Worm (Caenorhabditis elegans) whole organism, L1 larva: ENCODE data around the gene F43C11.4.

Experiments
- F16B12.6 ChIP-seq: fragments of 150-350 bp; optimal IDR thresholded peaks from 2 replicates; lab custom pipeline; 2014; ENCODE audit warnings: missing biosample characterization, missing genetic modification characterization
- aha-1 ChIP-seq: fragments of 150-350 bp; optimal IDR thresholded peaks from 2 replicates; lab custom pipeline; 2014; ENCODE audit warnings: missing biosample characterization, missing genetic modification characterization
- aly-2 ChIP-seq: fragments of 150-350 bp; optimal IDR thresholded peaks from 2 replicates; lab custom pipeline; 2014; ENCODE audit warnings: missing biosample characterization, missing genetic modification characterization
- ama-1 ChIP-seq: fragments of 150-350 bp; optimal IDR thresholded peaks from 2 replicates; lab custom pipeline; 2014
- ceh-8 ChIP-seq: fragments of 200-800 bp; sonication (Bioruptor generic); optimal IDR thresholded peaks from 2 replicates; lab custom pipeline; 2018; ENCODE audit warnings: mild to moderate bottlenecking, missing genetic modification characterization, moderate library complexity, missing compliant biosample characterization
- ceh-90 ChIP-seq: sonication (generic microtip); optimal IDR thresholded peaks from 2 replicates; lab custom pipeline; 2016; ENCODE audit warnings: missing genetic modification characterization, missing compliant biosample characterization
- dpl-1 ChIP-seq, 3 experiments: fragments of 150-350 bp in 2 of 3; sonication (generic microtip) in 1 of 3; optimal IDR thresholded peaks; 2 replicates each; lab custom pipeline; 2014 to 2017; ENCODE audit warnings: missing biosample characterization in 3 of 3, missing genetic modification characterization in 3 of 3, missing genetic modification reagents in 3 of 3
- efl-1 ChIP-seq, 4 experiments: fragments of 150-350 bp; optimal IDR thresholded peaks in 3 of 4; peaks in 1 of 4; 1 replicate in 1 of 4; 2 replicates in 3 of 4; lab custom pipeline; 2014; ENCODE audit warnings: missing biosample characterization in 2 of 4, missing genetic modification characterization in 2 of 4, missing genetic modification reagents in 2 of 4
- elt-2 ChIP-seq: sonication (generic microtip); optimal IDR thresholded peaks from 2 replicates; lab custom pipeline; 2016; ENCODE audit warnings: missing genetic modification characterization, mild to moderate bottlenecking, inconsistent platforms, missing compliant biosample characterization, missing genetic modification reagents
- elt-3 ChIP-seq, 6 experiments: fragments of 150-350 bp in 1 of 6; sonication (generic microtip); optimal IDR thresholded peaks; 2 replicates each; lab custom pipeline; 2017 to 2018; ENCODE audit warnings: missing biosample characterization in 6 of 6, missing genetic modification characterization in 6 of 6, inconsistent platforms in 1 of 6
- ets-5 ChIP-seq: fragments of 200-800 bp; sonication (Bioruptor generic); IDR thresholded peaks from 2 replicates; pipeline ENCODE4 v1.3.6; 2022; ENCODE audit warnings: missing genetic modification characterization, missing compliant biosample characterization
- grh-1 ChIP-seq: fragments of 200-800 bp; sonication (Bioruptor generic); IDR thresholded peaks from 2 replicates; pipeline ENCODE4 v1.3.6; 2022; ENCODE audit warnings: missing genetic modification reagents, missing genetic modification characterization, missing compliant biosample characterization
- irx-1 ChIP-seq: sonication (generic microtip); optimal IDR thresholded peaks from 2 replicates; lab custom pipeline; 2016; ENCODE audit warnings: missing genetic modification characterization, missing compliant biosample characterization
- lin-13 ChIP-seq: fragments of 150-350 bp; optimal IDR thresholded peaks from 2 replicates; lab custom pipeline; 2014; ENCODE audit warnings: missing biosample characterization, missing genetic modification reagents, missing genetic modification characterization
- lin-39 ChIP-seq: fragments of 150-350 bp; optimal IDR thresholded peaks from 2 replicates; lab custom pipeline; 2014; ENCODE audit warnings: missing biosample characterization, missing genetic modification reagents, missing genetic modification characterization
- lir-3 ChIP-seq: sonication (generic microtip); optimal IDR thresholded peaks from 2 replicates; lab custom pipeline; 2016; ENCODE audit warnings: mild to moderate bottlenecking, missing genetic modification characterization, moderate library complexity, missing compliant biosample characterization; ENCODE audit not compliant: poor library complexity
- mab-9 ChIP-seq: fragments of 200-800 bp; sonication (Bioruptor generic); IDR thresholded peaks from 2 replicates; pipeline ENCODE4 v1.3.6; 2022; ENCODE audit warnings: missing genetic modification reagents, missing genetic modification characterization, missing compliant biosample characterization
- mdl-1 ChIP-seq, 2 experiments: fragments of 150-350 bp; optimal IDR thresholded peaks; 2 replicates each; lab custom pipeline; 2014 to 2017; ENCODE audit warnings: missing biosample characterization in 2 of 2, missing genetic modification characterization in 2 of 2, inconsistent platforms in 1 of 2
- mef-2 ChIP-seq: fragments of 150-350 bp; optimal IDR thresholded peaks from 2 replicates; lab custom pipeline; 2014; ENCODE audit warnings: missing biosample characterization, missing genetic modification characterization
- nhr-12 ChIP-seq: sonication (generic microtip); optimal IDR thresholded peaks from 2 replicates; lab custom pipeline; 2017; ENCODE audit warnings: missing biosample characterization, missing genetic modification characterization
- nhr-84 ChIP-seq: sonication (generic microtip); optimal IDR thresholded peaks from 2 replicates; lab custom pipeline; 2017; ENCODE audit warnings: missing biosample characterization, missing genetic modification characterization
- nhr-90 ChIP-seq: sonication (generic microtip); optimal IDR thresholded peaks from 2 replicates; lab custom pipeline; 2016; ENCODE audit warnings: mild to moderate bottlenecking, missing genetic modification characterization, missing compliant biosample characterization; ENCODE audit not compliant: poor library complexity
- pag-3 ChIP-seq: sonication (generic microtip); optimal IDR thresholded peaks from 2 replicates; lab custom pipeline; 2017; ENCODE audit warnings: missing genetic modification characterization, mild to moderate bottlenecking, missing compliant biosample characterization, antibody characterized with exemption, borderline replicate concordance; ENCODE audit not compliant: insufficient read depth
- pqm-1 ChIP-seq: sonication (generic microtip); optimal IDR thresholded peaks from 3 replicates; lab custom pipeline; 2017; ENCODE audit warnings: missing biosample characterization, missing genetic modification characterization
- rnt-1 ChIP-seq: sonication (generic microtip); optimal IDR thresholded peaks from 2 replicates; lab custom pipeline; 2016; ENCODE audit warnings: mild to moderate bottlenecking, missing genetic modification characterization, moderate library complexity, missing compliant biosample characterization
- snpc-4 ChIP-seq: fragments of 150-350 bp; optimal IDR thresholded peaks from 2 replicates; lab custom pipeline; 2014; ENCODE audit warnings: missing biosample characterization, missing genetic modification characterization
- sup-37 ChIP-seq: fragments of 200-800 bp; sonication (Bioruptor generic); optimal IDR thresholded peaks from 2 replicates; lab custom pipeline; 2018; ENCODE audit warnings: mild to moderate bottlenecking, missing genetic modification characterization, missing compliant biosample characterization
- swsn-7 ChIP-seq: sonication (generic microtip); optimal IDR thresholded peaks from 2 replicates; lab custom pipeline; 2016; ENCODE audit warnings: missing genetic modification characterization, missing compliant biosample characterization
- xbp-1 ChIP-seq: sonication (generic microtip); optimal IDR thresholded peaks from 2 replicates; lab custom pipeline; 2016; ENCODE audit warnings: missing genetic modification characterization, missing compliant biosample characterization
- zip-4 ChIP-seq: fragments of 200-800 bp; sonication (Bioruptor generic); optimal IDR thresholded peaks from 2 replicates; lab custom pipeline; 2018; ENCODE audit warnings: mild to moderate bottlenecking, missing genetic modification characterization, moderate library complexity, missing compliant biosample characterization

F43C11.4 gene

DNA sequence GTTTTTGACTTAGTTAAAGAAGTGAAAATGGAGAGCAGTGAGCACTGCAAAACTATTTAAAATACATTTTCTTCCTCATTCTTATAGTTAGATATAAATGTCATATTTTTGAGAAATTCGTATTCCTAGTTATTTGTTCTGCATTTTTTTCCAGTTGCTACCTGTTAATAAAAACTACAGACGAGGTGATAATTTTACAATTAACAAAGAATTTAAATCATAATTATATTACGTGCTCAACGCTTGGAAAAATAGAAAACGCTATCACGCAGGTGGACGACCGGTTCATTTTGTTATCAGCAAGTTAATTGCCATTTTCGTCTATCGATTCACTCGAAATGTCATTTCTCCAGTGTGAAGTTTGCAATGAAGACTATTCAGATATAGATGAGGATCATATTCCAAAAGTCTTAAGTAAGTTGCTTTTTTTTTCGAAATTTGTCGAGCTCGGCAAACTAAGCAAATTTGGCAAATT lies 28.9 kb upstream of the F43C11.4 start, which contains the start of the genes ZK1240.5 and ZK1240.9:
Gene ZK1240.5, minus strand, starts transcription at position 51 of the 475 bp plus-strand sequence.
Gene ZK1240.9, plus strand, starts transcription at position 307 of the 475 bp plus-strand sequence.
- TF ChIP-seq efl-1 (optimal IDR thresholded peaks at IDR 0.05; lab: Kevin White, UChicago): no peak
- peak in 1 of 2 experiments; percentile 79 for TF ChIP-seq efl-1 (GFP tag; optimal IDR thresholded peaks at IDR 0.05 in 1 of 2; lab: Kevin White, UChicago)
- peak; percentile 35 for TF ChIP-seq elt-2
- TF ChIP-seq lir-3: no peak
- TF ChIP-seq, all 84 proteins: peak for 2

ce11 chrII:2320097-2320496 lies 26.7 kb upstream of the F43C11.4 start, which contains the start of gene ZK1240.3:
TSS of gene ZK1240.3 (plus strand) at chrII:2320334.
- TF ChIP-seq elt-2: peak; percentile 30
- no peak for TF ChIP-seq nhr-12 (tag; lab: Kevin White, UChicago)
- TF ChIP-seq, all 84 proteins: peak for 1

ce11 chrII:2322857-2323518 lies 23.8 kb upstream of the F43C11.4 start, which contains the start of the genes ZK1240.6 and ZK1240.2:
TSS of gene ZK1240.6 (minus strand) at chrII:2322907.
TSS of gene ZK1240.2 (plus strand) at chrII:2323376.
- TF ChIP-seq elt-3 (tag; optimal IDR thresholded peaks at IDR 0.05; lab: Kevin White, UChicago): no peak
- peak; percentile 49 for TF ChIP-seq pqm-1 (tag; lab: Kevin White, UChicago)
- TF ChIP-seq elt-2: peak; percentile 74

DNA sequence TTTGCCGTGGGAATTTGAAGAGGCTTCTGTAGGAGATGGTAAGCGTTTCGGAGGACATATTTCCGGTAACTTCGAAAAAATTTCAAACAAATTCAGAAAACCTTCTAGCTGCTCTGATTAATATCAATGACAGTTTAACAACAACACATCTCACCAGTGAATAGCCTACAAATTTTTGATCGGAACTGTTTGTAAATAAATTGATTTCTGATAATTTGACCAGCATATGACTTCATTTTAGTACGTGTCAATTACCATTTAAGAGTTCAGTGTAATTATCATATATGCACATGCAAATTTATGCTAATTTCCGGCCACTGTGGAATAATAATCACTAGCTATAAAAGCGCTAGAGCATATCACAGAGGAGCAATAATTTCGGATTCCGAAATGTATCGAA lies 21.8 kb upstream of the F43C11.4 start, which contains the start of gene ZK1240.11:
Gene ZK1240.11, plus strand, starts transcription at position 301 of the 400 bp plus-strand sequence.
- TF ChIP-seq rnt-1 (tag; lab: Kevin White, UChicago) (no peak), efl-1 (optimal IDR thresholded peaks at IDR 0.05; lab: Kevin White, UChicago) (no peak), efl-1 (GFP tag; optimal IDR thresholded peaks at IDR 0.05 in 1 of 2; lab: Kevin White, UChicago) (peak in 1 of 2 experiments; percentile 25)
- TF ChIP-seq, all 84 proteins: peak for 1

DNA sequence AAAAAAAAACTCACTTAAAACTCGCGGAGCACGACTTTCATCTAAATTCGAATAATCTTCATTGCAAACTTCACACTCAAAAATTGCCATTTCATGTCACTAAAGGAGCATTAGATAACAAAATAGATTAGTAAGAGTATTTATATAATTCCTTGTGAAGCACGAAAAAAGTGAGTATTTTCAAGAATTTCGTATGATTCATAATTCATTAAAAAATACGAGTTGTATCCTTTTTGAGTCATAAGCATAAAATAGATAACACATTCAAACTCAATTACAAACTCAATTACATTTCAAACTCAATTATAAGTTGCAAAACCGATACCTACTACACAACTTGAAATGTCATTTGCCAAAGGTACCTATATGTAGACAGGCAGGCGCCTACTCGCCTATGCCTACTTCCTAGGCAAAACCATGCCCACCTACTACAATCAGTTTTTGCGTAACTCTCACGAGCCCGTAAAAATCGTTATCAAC lies 17.8 kb upstream of the F43C11.4 start, which contains the start of the genes ZK1240.8 and ZK1240.1:
Gene ZK1240.8, minus strand, starts transcription at position 101 of the 480 bp plus-strand sequence.
Gene ZK1240.1, plus strand, starts transcription at position 430 of the 480 bp plus-strand sequence.
- TF ChIP-seq elt-2 (peak; percentile 5), zip-4 (GFP tag; lab: Kevin White, UChicago) (no peak)

DNA sequence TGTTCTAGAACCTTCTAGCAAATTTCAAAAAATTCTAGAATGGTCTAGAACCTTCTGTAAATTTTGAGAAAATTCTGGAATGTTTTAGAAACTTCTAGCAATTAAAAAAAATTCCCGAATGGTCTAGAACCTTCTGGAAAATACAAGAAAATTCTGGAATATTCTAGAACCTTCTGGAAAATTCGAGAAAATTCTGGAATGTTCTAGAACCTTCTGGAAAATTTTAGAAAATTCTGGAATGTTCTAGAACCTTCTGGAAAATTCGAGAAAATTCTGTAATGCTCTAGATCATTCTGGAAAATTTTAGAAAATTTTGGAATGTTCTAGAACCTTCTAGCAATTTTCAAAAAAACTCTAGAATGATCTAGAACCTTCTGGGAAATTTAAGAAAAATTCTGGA lies 16.3 kb upstream of the F43C11.4 start:
- TF ChIP-seq mab-9 (GFP tag; lab: Robert Waterston, UW) (no peak), mdl-1 (tag; optimal IDR thresholded peaks at IDR 0.05; lab: Kevin White, UChicago) (no peak), lin-13 (GFP tag; lab: Kevin White, UChicago) (no peak), aly-2 (tag; lab: Kevin White, UChicago) (no peak), grh-1 (GFP tag; lab: Robert Waterston, UW) (no peak), swsn-7 (no peak), ceh-8 (no peak), mef-2 (tag; lab: Kevin White, UChicago) (no peak)

DNA sequence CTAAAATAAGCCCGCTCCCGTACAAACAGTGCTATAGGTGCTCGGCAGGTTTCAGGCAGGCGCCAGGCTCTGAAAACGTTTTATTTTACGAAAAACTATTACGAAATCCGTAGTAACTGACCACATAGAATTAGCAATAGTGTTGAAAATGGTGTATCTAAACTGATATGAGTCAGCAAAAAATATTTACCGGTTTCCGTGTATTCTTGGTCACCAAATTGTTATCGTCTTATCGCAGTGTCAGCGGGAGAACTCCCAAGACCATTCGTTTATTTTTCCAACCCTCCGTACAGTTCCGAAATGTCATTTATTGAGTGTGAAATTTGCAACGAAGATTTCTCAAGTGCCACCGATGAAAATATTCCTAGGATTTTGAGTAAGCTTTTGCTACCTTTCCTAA lies 14.6 kb upstream of the F43C11.4 start, which contains the start of gene F43C11.8:
Gene F43C11.8, plus strand, starts transcription at position 301 of the 400 bp plus-strand sequence.
- TF ChIP-seq elt-2 (no peak), mef-2 (tag; lab: Kevin White, UChicago) (no peak), nhr-84 (no peak), dpl-1 (GFP tag; optimal IDR thresholded peaks at IDR 0.05; lab: Kevin White, UChicago) (no peak), snpc-4 (tag; lab: Kevin White, UChicago) (no peak), mdl-1 (tag; optimal IDR thresholded peaks at IDR 0.05; lab: Kevin White, UChicago) (no peak), rnt-1 (tag; lab: Kevin White, UChicago) (no peak), lin-39 (tag; lab: Kevin White, UChicago) (no peak), ceh-90 (tag; lab: Kevin White, UChicago) (no peak), lir-3 (no peak), irx-1 (no peak), ama-1 (lab: Kevin White, UChicago) (no peak), sup-37 (no peak), pqm-1 (tag; lab: Kevin White, UChicago) (no peak), aha-1 (no peak), pag-3 (tag; lab: Kevin White, UChicago) (no peak), nhr-90 (tag; lab: Kevin White, UChicago) (no peak), ets-5 (GFP tag; lab: Robert Waterston, UW) (no peak), xbp-1 (no peak), F16B12.6 (tag; lab: Kevin White, UChicago) (no peak)
